Worm (Caenorhabditis elegans): ENCODE measurements around the gene F15B9.10.

Gene F15B9.10

DNA sequence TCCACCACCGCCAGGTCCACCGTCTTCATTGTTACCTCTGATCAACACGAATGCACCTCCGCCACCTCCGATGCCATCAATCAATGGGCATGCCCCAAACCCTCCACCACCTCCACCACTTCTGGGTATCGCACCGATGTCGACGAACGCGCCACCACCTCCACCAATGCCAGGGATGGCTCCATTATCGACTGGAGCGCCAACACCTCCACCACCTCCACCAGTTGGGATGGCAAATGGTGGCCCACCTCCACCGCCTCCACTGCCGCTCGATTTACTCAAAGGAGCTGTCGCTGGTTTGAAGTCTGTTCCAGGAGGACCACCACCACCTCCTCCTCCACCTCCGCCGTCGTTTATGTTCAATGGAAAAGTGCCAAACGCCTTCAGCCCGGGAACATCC lies 4.4 kb downstream of the F15B9.10 start:
- TF ChIP-seq nhr-102 (tag; optimal IDR thresholded peaks at IDR 0.05) (no peak), aha-1 (tag) (peak; percentile 69), D1046.2 (GFP tag; IDR thresholded peaks at IDR 0.05) (peak; percentile 71; the same call in 1 of the 2 replicates), set-16 (GFP tag; IDR thresholded peaks at IDR 0.05) (peak; percentile 90)

DNA sequence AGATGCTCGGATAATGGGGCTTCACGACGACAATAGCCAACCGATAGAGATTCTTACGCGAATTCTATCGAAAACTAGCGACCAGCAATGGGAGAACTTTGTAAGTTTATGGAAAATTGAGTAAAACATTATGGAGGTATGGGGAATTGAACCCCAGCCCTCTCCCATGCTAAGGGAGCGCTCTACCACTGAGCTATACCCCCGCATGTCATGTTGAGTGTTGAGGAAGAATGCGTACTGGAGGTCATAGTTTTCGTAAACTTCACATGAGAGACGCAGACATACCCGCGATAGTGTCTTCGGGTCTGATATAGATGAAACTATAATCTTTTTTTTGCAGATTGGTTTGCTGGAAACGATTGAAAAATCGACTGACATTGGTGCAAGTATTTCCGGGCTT lies 5.3 kb downstream of the F15B9.10 start:
- TF ChIP-seq F44E2.7 (GFP tag; IDR thresholded peaks at IDR 0.05), result 0 out of 2 replicates have a peak, but pooled peaks have one; percentile 61
- TF ChIP-seq rbr-2 (tag; optimal IDR thresholded peaks at IDR 0.05), result peak; percentile 68
- peak; percentile 81 for TF ChIP-seq arid-1 (GFP tag; conservative IDR thresholded peaks at IDR 0.05)
- peak; percentile 83 for TF ChIP-seq vab-7 (GFP tag; IDR thresholded peaks at IDR 0.05)
- TF ChIP-seq dmd-6 (GFP tag; IDR thresholded peaks at IDR 0.05), result peak; percentile 65
- TF ChIP-seq dve-1 (tag; optimal IDR thresholded peaks at IDR 0.05; ENCODE audit: insufficient read depth), result peak; percentile 80
- peak in 1 of 2 experiments; percentile 58 for TF ChIP-seq hif-1 (tag; optimal IDR thresholded peaks at IDR 0.05)
- TF ChIP-seq fos-1 (tag; optimal IDR thresholded peaks at IDR 0.05), result no peak
- TF ChIP-seq R02D3.7 (tag; optimal IDR thresholded peaks at IDR 0.05), result no peak
- peak; percentile 56 for TF ChIP-seq hlh-30 (tag; optimal IDR thresholded peaks at IDR 0.05; ENCODE audit: insufficient read depth)
- peak; percentile 94 for TF ChIP-seq hmg-1.1 (GFP tag; IDR thresholded peaks at IDR 0.05)
- TF ChIP-seq nhr-28 (tag; optimal IDR thresholded peaks at IDR 0.05), result peak; percentile 72
- peak; percentile 88 for TF ChIP-seq T26A8.4 (GFP tag; IDR thresholded peaks at IDR 0.05)
- peak; percentile 53; the same call in 1 of the 2 replicates for TF ChIP-seq madf-9 (GFP tag; conservative IDR thresholded peaks at IDR 0.05)
- no peak for TF ChIP-seq jun-1 (tag; optimal IDR thresholded peaks at IDR 0.05)
- peak; percentile 46 to 88 for TF ChIP-seq daf-16 (GFP tag; optimal IDR thresholded peaks at IDR 0.05)
- TF ChIP-seq daf-16 (tag; optimal IDR thresholded peaks at IDR 0.05), result peak; percentile 65
- TF ChIP-seq skn-1 (tag; optimal IDR thresholded peaks at IDR 0.05), result no peak
- TF ChIP-seq ceh-82 (tag; optimal IDR thresholded peaks at IDR 0.05), result no peak
- no peak for TF ChIP-seq ceh-62 (tag; optimal IDR thresholded peaks at IDR 0.05)
- peak; percentile 61 for TF ChIP-seq duxl-1 (tag; optimal IDR thresholded peaks at IDR 0.05; ENCODE audit: poor library complexity)
- TF ChIP-seq set-16 (GFP tag; IDR thresholded peaks at IDR 0.05), result no peak
- TF ChIP-seq nhr-77 (tag; optimal IDR thresholded peaks at IDR 0.05), result peak; percentile 63
- TF ChIP-seq daf-19 (GFP tag; conservative IDR thresholded peaks at IDR 0.05), result peak; percentile 94
- no peak for TF ChIP-seq unc-62 (GFP tag; optimal IDR thresholded peaks at IDR 0.05 in 1 of 2)
- TF ChIP-seq unc-62 (tag; optimal IDR thresholded peaks at IDR 0.05), result no peak
- TF ChIP-seq zip-11 (GFP tag; IDR thresholded peaks at IDR 0.05), result peak; percentile 80; the same call in 1 of the 2 replicates
- TF ChIP-seq ceh-32 (tag; optimal IDR thresholded peaks at IDR 0.05; ENCODE audit: poor library complexity), result peak; percentile 25
- peak; percentile 65 for TF ChIP-seq F49E8.2 (tag; optimal IDR thresholded peaks at IDR 0.05; ENCODE audit: borderline replicate concordance)
- peak; percentile 75 for TF ChIP-seq lin-1 (GFP tag; IDR thresholded peaks at IDR 0.05)
- no peak for TF ChIP-seq saeg-2 (GFP tag; IDR thresholded peaks at IDR 0.05)
- TF ChIP-seq sdz-12 (GFP tag; optimal IDR thresholded peaks at IDR 0.05), result no peak
- TF ChIP-seq unc-39 (tag; optimal IDR thresholded peaks at IDR 0.05), result no peak
- 0 out of 2 replicates have a peak, but pooled peaks have one; percentile 65 for TF ChIP-seq Y75B8A.6 (GFP tag; IDR thresholded peaks at IDR 0.05)
- peak; percentile 68 for TF ChIP-seq nhr-48 (tag; optimal IDR thresholded peaks at IDR 0.05)
- TF ChIP-seq ama-1 (optimal IDR thresholded peaks at IDR 0.05), result no peak
- TF ChIP-seq egl-43 (GFP tag; IDR thresholded peaks at IDR 0.05), result peak; percentile 93
- no peak for TF ChIP-seq nhr-25 (tag; optimal IDR thresholded peaks at IDR 0.05; ENCODE audit: borderline replicate concordance, insufficient read depth)
- peak; percentile 28 for TF ChIP-seq aly-2 (tag; optimal IDR thresholded peaks at IDR 0.05)
- TF ChIP-seq lim-7 (GFP tag; IDR thresholded peaks at IDR 0.05), result peak; percentile 95
- TF ChIP-seq snpc-1.2 (GFP tag; IDR thresholded peaks at IDR 0.05), result peak; percentile 83
- TF ChIP-seq lin-13 (GFP tag; optimal IDR thresholded peaks at IDR 0.05), result peak; percentile 36
- TF ChIP-seq nhr-76 (tag; optimal IDR thresholded peaks at IDR 0.05), result no peak
- no peak for TF ChIP-seq T20F7.1 (GFP tag; optimal IDR thresholded peaks at IDR 0.05)
- TF ChIP-seq mxl-2 (GFP tag; conservative IDR thresholded peaks at IDR 0.05), result 0 out of 2 replicates have a peak, but pooled peaks have one; percentile 48
- peak; percentile 52 for TF ChIP-seq F37D6.2 (tag; optimal IDR thresholded peaks at IDR 0.05)
